Worm (Caenorhabditis elegans) whole organism, midembryonic: ENCODE data around the gene gplb-1.

Source experiments
- T22C8.4 ChIP-seq: fragments of 200-800 bp; sonication (Bioruptor generic); IDR thresholded peaks from 2 replicates; pipeline ENCODE4 v1.3.6; 2022; ENCODE audit warnings: missing genetic modification characterization, missing compliant biosample characterization
- cog-1 ChIP-seq: sonication (generic microtip); optimal IDR thresholded peaks from 2 replicates; lab custom pipeline; 2016; ENCODE audit warnings: missing genetic modification characterization, missing compliant biosample characterization
- flt-1 ChIP-seq: fragments of 200-800 bp; sonication (Bioruptor generic); IDR thresholded peaks from 2 replicates; pipeline ENCODE4 v1.3.6; 2022; ENCODE audit warnings: missing genetic modification characterization, missing compliant biosample characterization
- klf-2 ChIP-seq: fragments of 200-800 bp; sonication (Bioruptor generic); conservative IDR thresholded peaks from 2 replicates; pipeline ENCODE4 v1.3.6; 2022; ENCODE audit warnings: missing genetic modification reagents, missing genetic modification characterization, missing compliant biosample characterization
- med-1 ChIP-seq: sonication (generic microtip); optimal IDR thresholded peaks from 2 replicates; lab custom pipeline; 2017; ENCODE audit warnings: missing genetic modification characterization, mild to moderate bottlenecking, missing compliant biosample characterization, antibody characterized with exemption, missing genetic modification reagents; ENCODE audit not compliant: insufficient read depth
- ref-1 ChIP-seq: fragments of 200-800 bp; sonication (Bioruptor generic); conservative IDR thresholded peaks from 2 replicates; pipeline ENCODE4 v1.3.6; 2022; ENCODE audit warnings: missing genetic modification reagents, missing genetic modification characterization, missing compliant biosample characterization
- tab-1 ChIP-seq: fragments of 200-800 bp; sonication (Bioruptor generic); IDR thresholded peaks from 2 replicates; pipeline ENCODE4 v1.3.6; 2022; ENCODE audit warnings: missing genetic modification characterization, missing compliant biosample characterization
- ztf-23 ChIP-seq: fragments of 200-800 bp; sonication (Bioruptor generic); IDR thresholded peaks from 2 replicates; pipeline ENCODE4 v1.3.6; 2022; ENCODE audit warnings: missing genetic modification reagents, missing genetic modification characterization, missing compliant biosample characterization
- ztf-29 ChIP-seq: fragments of 200-800 bp; sonication (Bioruptor generic); IDR thresholded peaks from 2 replicates; pipeline ENCODE4 v1.3.6; 2022; ENCODE audit warnings: missing genetic modification reagents, missing genetic modification characterization, missing compliant biosample characterization

gplb-1 gene

DNA sequence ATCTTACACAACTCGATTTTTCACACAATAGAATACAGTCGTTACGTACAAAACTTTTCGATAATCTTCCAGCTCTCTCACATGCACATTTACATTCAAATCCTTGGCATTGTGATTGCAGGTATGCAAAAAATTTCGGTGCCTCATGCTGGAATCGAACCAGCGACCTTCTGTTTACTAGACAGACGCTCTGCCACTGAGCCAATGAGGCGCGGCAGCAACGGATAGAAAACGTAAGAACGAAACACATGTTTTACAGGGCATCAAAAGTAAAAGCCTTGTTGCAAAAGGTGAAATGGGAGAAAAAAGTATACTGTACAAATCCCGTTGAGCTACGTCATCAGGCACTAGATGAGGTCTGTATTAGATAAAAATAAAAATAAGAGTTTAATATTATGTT, 24.9 kb upstream of the gplb-1 start:
- no peak for TF ChIP-seq klf-2 (GFP tag; lab: Robert Waterston, UW)
- TF ChIP-seq ref-1, result no peak
- TF ChIP-seq T22C8.4, result no peak
- TF ChIP-seq flt-1, result no peak; the same call in 1 of the 2 replicates
- TF ChIP-seq tab-1, result 0 out of 2 replicates have a peak, but pooled peaks have one; percentile 8
- no peak for TF ChIP-seq ztf-29 (GFP tag; lab: Robert Waterston, UW)

DNA sequence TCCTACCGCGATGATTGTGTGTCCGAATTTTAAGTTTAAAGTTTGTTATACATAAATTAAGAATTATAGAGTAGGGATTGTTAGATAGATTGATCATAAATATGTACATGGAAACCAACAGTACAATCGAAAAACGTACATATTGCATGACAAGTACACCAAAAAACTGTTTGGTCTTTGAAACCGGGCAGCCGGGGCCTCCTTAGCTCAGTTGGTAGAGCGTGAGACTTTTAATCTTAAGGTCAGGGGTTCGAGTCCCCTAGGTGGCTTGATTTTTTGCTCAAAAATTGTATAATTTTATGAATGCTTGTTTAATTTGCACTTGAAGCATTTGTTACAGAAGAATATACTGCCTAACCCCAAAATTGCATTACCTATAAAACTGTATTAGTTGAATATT, 24.1 kb upstream of the gplb-1 start:
- TF ChIP-seq cog-1 (tag; lab: Kevin White, UChicago), result no peak
- no peak for TF ChIP-seq tab-1
- TF ChIP-seq klf-2 (GFP tag; lab: Robert Waterston, UW), result no peak

DNA sequence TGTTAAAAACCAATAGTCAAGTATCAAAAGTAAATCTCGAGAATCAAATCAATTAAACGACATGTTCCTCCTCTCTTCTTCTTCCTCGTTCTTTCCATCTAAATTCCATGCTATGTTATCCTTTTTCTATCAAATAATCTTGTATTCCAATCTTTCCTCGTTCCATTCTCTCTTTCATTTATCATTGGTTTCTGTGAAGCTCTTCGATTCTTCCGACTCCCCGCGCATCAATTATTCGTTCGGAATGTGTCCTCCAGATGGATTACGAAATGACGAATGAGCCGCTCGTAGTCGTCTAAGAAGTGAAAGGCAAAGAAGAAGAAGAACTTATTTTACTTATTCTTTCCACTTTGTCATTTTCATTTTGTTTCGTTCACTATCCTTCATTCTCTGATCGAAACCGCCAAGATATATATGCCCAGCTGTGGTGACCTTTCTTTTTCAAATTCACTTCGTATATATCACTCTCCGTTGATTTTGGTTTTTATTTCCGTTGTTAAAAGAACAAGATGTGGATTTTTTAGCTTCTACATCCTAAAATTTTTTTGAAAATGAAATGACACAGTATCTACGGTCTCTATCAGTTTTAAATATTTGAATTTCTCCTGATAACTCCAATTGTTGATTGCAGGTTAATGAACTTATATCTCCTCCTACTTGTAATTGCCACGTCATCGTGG, 23.4 kb upstream of the gplb-1 start, which contains the start of gene pxn-1:
Gene pxn-1 (plus strand): TSS at position 630 of the 680 bp plus-strand sequence.
- TF ChIP-seq T22C8.4, result no peak
- no peak for TF ChIP-seq flt-1
- TF ChIP-seq ztf-29 (GFP tag; lab: Robert Waterston, UW), result no peak
- TF ChIP-seq ref-1, result no peak
- TF ChIP-seq tab-1, result no peak
- no peak for TF ChIP-seq med-1 (GFP tag; lab: Kevin White, UChicago)
- TF ChIP-seq klf-2 (GFP tag; lab: Robert Waterston, UW), result no peak
- no peak for TF ChIP-seq ztf-23 (GFP tag; lab: Robert Waterston, UW)
- TF ChIP-seq cog-1 (tag; lab: Kevin White, UChicago), result no peak

DNA sequence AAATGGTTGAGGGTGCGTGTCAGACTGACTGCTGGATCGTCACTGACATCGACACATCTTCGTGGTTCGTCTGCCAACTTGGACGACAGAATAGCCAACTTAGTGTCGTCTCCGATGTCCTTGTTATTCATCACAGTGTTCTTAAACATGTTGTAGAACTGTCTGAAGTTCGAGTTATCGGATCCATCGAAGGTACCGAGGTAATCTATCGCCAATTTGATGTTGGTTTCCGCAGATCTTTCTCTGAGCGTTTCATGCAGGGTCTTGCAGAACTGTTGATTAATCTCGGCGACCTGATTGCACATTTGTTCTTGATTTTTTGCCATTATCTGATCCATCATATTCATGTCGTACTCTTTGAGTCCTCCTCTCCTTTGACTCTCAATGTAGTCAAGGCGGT, 10.2 kb upstream of the gplb-1 start:
- TF ChIP-seq cog-1 (tag; lab: Kevin White, UChicago), result no peak
- TF ChIP-seq flt-1, result no peak
- TF ChIP-seq ztf-23 (GFP tag; lab: Robert Waterston, UW), result no peak
- TF ChIP-seq ref-1, result no peak
- no peak for TF ChIP-seq ztf-29 (GFP tag; lab: Robert Waterston, UW)
- TF ChIP-seq T22C8.4, result no peak
- no peak for TF ChIP-seq klf-2 (GFP tag; lab: Robert Waterston, UW)
- TF ChIP-seq tab-1, result no peak
- no peak for TF ChIP-seq med-1 (GFP tag; lab: Kevin White, UChicago)

DNA sequence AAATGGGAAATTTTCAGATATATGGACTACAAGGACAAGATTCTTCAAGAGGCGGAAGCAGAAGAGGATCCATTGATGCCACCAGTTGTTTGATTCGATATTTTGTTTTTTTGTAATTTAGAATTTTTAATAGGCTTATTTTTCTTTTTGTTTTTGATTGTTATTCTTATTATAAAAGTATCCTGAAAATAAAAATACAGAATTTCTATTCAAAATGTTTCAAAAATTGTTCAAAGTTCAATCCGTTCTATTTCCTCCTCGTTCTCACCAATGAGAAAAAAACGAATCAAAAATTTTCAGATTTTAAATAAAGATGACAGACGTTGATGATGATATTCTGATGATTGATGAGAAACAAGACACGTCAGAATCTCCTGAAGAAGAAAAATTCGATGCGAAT, 2.3 kb downstream of the gplb-1 start, which contains the start of gene phf-30:
Gene phf-30 (plus strand): TSS at position 301 of the 400 bp plus-strand sequence.
- TF ChIP-seq flt-1 (no peak), ztf-29 (GFP tag; lab: Robert Waterston, UW) (no peak), ztf-23 (GFP tag; lab: Robert Waterston, UW) (no peak), cog-1 (tag; lab: Kevin White, UChicago) (no peak), T22C8.4 (no peak), med-1 (GFP tag; lab: Kevin White, UChicago) (no peak), ref-1 (no peak), tab-1 (no peak)

- TF ChIP-seq cog-1 (tag; lab: Kevin White, UChicago) (no peak), med-1 (GFP tag; lab: Kevin White, UChicago) (no peak), klf-2 (GFP tag; lab: Robert Waterston, UW) (no peak), ztf-29 (GFP tag; lab: Robert Waterston, UW) (no peak), ztf-23 (GFP tag; lab: Robert Waterston, UW) (no peak), flt-1 (no peak), ref-1 (no peak), tab-1 (no peak), T22C8.4 (no peak)
Measured at ce11 chrV:8467031-8467430, 4.0 kb downstream of the gplb-1 start, which contains the start of gene mrpl-4. Gene mrpl-4, plus strand, starts transcription at chrV:8467265.

DNA sequence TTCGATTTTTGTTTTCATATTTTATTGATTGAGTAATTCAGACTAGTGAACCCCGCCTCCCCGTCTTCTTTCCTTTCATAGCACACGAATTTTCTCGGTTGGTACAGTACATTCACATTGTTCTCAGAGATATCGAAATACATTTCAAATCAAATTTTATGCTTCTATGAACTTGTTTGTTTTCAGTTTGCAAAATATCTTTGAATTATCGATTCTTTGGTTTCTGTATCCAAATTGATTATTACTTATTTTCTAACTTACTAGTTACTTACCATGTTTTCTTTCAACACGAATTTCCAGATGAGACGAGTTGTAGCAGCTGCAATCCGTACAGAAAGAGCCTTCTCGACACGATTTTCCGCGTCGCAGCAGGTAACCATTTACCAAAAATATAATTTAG, 5.7 kb downstream of the gplb-1 start, which contains the start of gene mrps-2:
Gene mrps-2 (plus strand): TSS at position 301 of the 400 bp plus-strand sequence.
- TF ChIP-seq flt-1 (no peak), ztf-29 (GFP tag; lab: Robert Waterston, UW) (no peak), ref-1 (no peak), tab-1 (no peak), T22C8.4 (no peak), ztf-23 (GFP tag; lab: Robert Waterston, UW) (no peak)

DNA sequence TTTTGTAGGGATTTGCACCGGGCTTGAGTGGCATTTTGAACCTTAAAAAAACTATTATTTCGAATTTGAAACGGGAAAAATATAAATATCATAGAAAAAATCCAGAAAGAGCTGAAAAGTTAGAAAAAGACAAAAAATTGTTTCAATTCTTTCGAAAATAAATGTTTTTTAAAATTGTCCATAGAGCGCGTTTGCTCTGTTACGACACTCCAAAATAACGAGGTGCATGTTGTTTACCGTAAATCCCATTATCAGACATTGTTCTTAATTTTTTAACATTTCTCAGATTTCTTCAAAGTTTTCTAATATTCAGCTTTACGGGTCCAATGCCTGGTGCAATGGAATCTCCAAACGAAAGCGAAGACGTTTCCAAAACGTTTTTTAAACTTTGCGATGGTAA, 9.0 kb downstream of the gplb-1 start, which contains the start of the genes dnj-22 and natc-1:
Gene dnj-22 (minus strand): TSS at position 47 of the 400 bp plus-strand sequence.
Gene natc-1 (plus strand): TSS at position 286 of the 400 bp plus-strand sequence.
- peak; percentile 67 for TF ChIP-seq cog-1 (tag; lab: Kevin White, UChicago)
- no peak for TF ChIP-seq ref-1

DNA sequence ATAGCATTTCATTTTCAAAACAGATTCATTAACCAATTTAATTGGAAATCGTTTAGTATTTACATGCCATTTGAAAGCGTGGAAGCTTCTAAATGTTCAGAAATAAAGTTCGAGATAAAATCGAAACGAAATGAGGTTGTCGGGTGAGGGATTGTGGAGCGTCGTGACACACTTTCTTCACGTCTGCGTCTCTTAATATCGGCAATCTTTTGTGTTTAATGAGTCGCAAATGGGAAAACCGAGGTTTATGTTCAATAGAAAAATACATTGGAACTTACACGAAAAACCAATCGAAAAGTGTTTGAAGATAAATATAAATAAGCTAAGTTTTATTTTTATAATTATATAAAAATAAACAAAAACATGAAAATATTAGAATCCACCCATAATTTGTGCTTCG, 10.2 kb downstream of the gplb-1 start:
- TF ChIP-seq med-1 (GFP tag; lab: Kevin White, UChicago) (no peak), klf-2 (GFP tag; lab: Robert Waterston, UW) (no peak), cog-1 (tag; lab: Kevin White, UChicago) (no peak), tab-1 (no peak), ztf-29 (GFP tag; lab: Robert Waterston, UW) (no peak), flt-1 (no peak), ref-1 (no peak), ztf-23 (GFP tag; lab: Robert Waterston, UW) (no peak), T22C8.4 (no peak)

ce11 chrV:8460306-8460705, 10.7 kb downstream of the gplb-1 start, which contains the start of gene T23B12.6:
Gene T23B12.6, minus strand, starts transcription at chrV:8460419.
- no peak for TF ChIP-seq klf-2 (GFP tag; lab: Robert Waterston, UW)

ce11 chrV:8454995-8455446, 16.0 kb downstream of the gplb-1 start, which contains the start of gene T23B12.11:
Gene T23B12.11, plus strand, starts transcription at chrV:8455396.
- TF ChIP-seq cog-1 (tag; lab: Kevin White, UChicago), result no peak
- no peak for TF ChIP-seq klf-2 (GFP tag; lab: Robert Waterston, UW)
- no peak for TF ChIP-seq ztf-29 (GFP tag; lab: Robert Waterston, UW)
- TF ChIP-seq tab-1, result no peak
- no peak for TF ChIP-seq T22C8.4
- no peak for TF ChIP-seq med-1 (GFP tag; lab: Kevin White, UChicago)
- no peak for TF ChIP-seq ztf-23 (GFP tag; lab: Robert Waterston, UW)
